Fruit fly (Drosophila melanogaster) whole organism, embryonic: ENCODE data around the gene Ciz1.

Experiments used
- Atf6 ChIP-seq: fragments of 200-800 bp; sonication (Bioruptor generic); IDR thresholded peaks from 2 replicates; pipeline ENCODE4 v1.3.6; 2022; ENCODE audit warnings: missing biosample characterization, missing genetic modification characterization
- BEAF-32 ChIP-seq: fragments of 200-800 bp; sonication (Bioruptor generic); optimal IDR thresholded peaks from 3 replicates; lab custom pipeline; 2017; ENCODE audit warnings: missing biosample characterization, missing genetic modification characterization, mild to moderate bottlenecking, moderate library complexity, missing genetic modification reagents
- CG10274 ChIP-seq: fragments of 200-800 bp; sonication (Bioruptor generic); optimal IDR thresholded peaks from 3 replicates; lab custom pipeline; 2017; ENCODE audit warnings: missing biosample characterization, mild to moderate bottlenecking, missing genetic modification characterization
- CG10565 ChIP-seq: fragments of 200-800 bp; sonication (Bioruptor generic); optimal IDR thresholded peaks from 3 replicates; lab custom pipeline; 2016; ENCODE audit warnings: missing biosample characterization, mild to moderate bottlenecking, missing genetic modification characterization
- CG12236 ChIP-seq: fragments of 200-800 bp; sonication (Bioruptor generic); optimal IDR thresholded peaks from 2 replicates; lab custom pipeline; 2016; ENCODE audit warnings: missing biosample characterization, missing genetic modification characterization
- CG1233 ChIP-seq: fragments of 200-800 bp; sonication (Bioruptor generic); optimal IDR thresholded peaks from 4 replicates; lab custom pipeline; 2018; ENCODE audit warnings: missing biosample characterization, mild to moderate bottlenecking, missing genetic modification characterization
- CG12744 ChIP-seq: fragments of 200-800 bp; sonication (Bioruptor generic); optimal IDR thresholded peaks from 2 replicates; lab custom pipeline; 2016; ENCODE audit warnings: missing biosample characterization, missing genetic modification characterization
- CG13123 ChIP-seq: fragments of 200-800 bp; sonication (Bioruptor generic); optimal IDR thresholded peaks from 2 replicates; lab custom pipeline; 2016; ENCODE audit warnings: missing biosample characterization, missing genetic modification characterization
- CG13287 ChIP-seq: fragments of 200-800 bp; sonication (Bioruptor generic); IDR thresholded peaks from 2 replicates; pipeline ENCODE4 v1.3.6; 2022; ENCODE audit warnings: missing biosample characterization, missing genetic modification characterization; ENCODE audit not compliant: partially characterized antibody
- CG14667 ChIP-seq: fragments of 200-800 bp; sonication (Bioruptor generic); IDR thresholded peaks from 2 replicates; pipeline ENCODE4 v1.3.6; 2022; ENCODE audit warnings: missing biosample characterization, missing genetic modification characterization
- CG16815 ChIP-seq: fragments of 200-800 bp; sonication (Bioruptor generic); optimal IDR thresholded peaks from 3 replicates; lab custom pipeline; 2017; ENCODE audit warnings: missing biosample characterization, mild to moderate bottlenecking, missing genetic modification characterization
- CG18011 ChIP-seq: fragments of 200-800 bp; sonication (Bioruptor generic); optimal IDR thresholded peaks from 2 replicates; lab custom pipeline; 2017; ENCODE audit warnings: missing biosample characterization, missing genetic modification characterization, mild to moderate bottlenecking, moderate library complexity, missing genotype
- CG2678 ChIP-seq: fragments of 200-800 bp; sonication (Bioruptor generic); optimal IDR thresholded peaks from 3 replicates; lab custom pipeline; 2019; ENCODE audit warnings: missing biosample characterization, mild to moderate bottlenecking, missing genetic modification characterization, moderate library complexity
- CG30431 ChIP-seq: fragments of 200-800 bp; sonication (Bioruptor generic); optimal IDR thresholded peaks from 2 replicates; lab custom pipeline; 2017; ENCODE audit warnings: missing biosample characterization, missing genetic modification characterization
- CG34224 ChIP-seq: fragments of 200-800 bp; sonication (Bioruptor generic); IDR thresholded peaks from 3 replicates; pipeline ENCODE4 v1.3.6; 2022; ENCODE audit warnings: missing biosample characterization, missing genetic modification characterization; ENCODE audit not compliant: partially characterized antibody
- CG42726 ChIP-seq: fragments of 200-800 bp; sonication (Bioruptor generic); IDR thresholded peaks from 2 replicates; pipeline ENCODE4 v1.3.6; 2022; ENCODE audit warnings: missing biosample characterization, missing genetic modification characterization; ENCODE audit not compliant: partially characterized antibody
- CG4360 ChIP-seq: fragments of 200-800 bp; sonication (Bioruptor generic); IDR thresholded peaks from 2 replicates; pipeline ENCODE4 v1.3.6; 2022; ENCODE audit warnings: missing biosample characterization, missing genetic modification characterization
- CG6854 ChIP-seq: fragments of 200-800 bp; sonication (Bioruptor generic); optimal IDR thresholded peaks from 3 replicates; lab custom pipeline; 2017; ENCODE audit warnings: missing biosample characterization, mild to moderate bottlenecking, missing genetic modification characterization
- CG7839 ChIP-seq: fragments of 200-800 bp; sonication (Bioruptor generic); optimal IDR thresholded peaks from 3 replicates; lab custom pipeline; 2018; ENCODE audit warnings: missing biosample characterization, mild to moderate bottlenecking, missing genetic modification characterization, moderate library complexity
- CG7987 ChIP-seq: fragments of 200-800 bp; sonication (Bioruptor generic); optimal IDR thresholded peaks from 2 replicates; lab custom pipeline; 2018; ENCODE audit warnings: missing biosample characterization, mild to moderate bottlenecking, missing genetic modification characterization, moderate library complexity
- CG9932 ChIP-seq: fragments of 200-800 bp; sonication (Bioruptor generic); IDR thresholded peaks from 2 replicates; pipeline ENCODE4 v1.3.6; 2022; ENCODE audit warnings: missing biosample characterization, missing genetic modification characterization
- Elba2 ChIP-seq: fragments of 200-800 bp; sonication (Bioruptor generic); optimal IDR thresholded peaks from 3 replicates; lab custom pipeline; 2016; ENCODE audit warnings: missing biosample characterization, missing genetic modification characterization
- Ets65A ChIP-seq: fragments of 200-800 bp; sonication (Bioruptor generic); peaks from one replicate; lab custom pipeline; 2016; ENCODE audit warnings: missing biosample characterization, missing genetic modification characterization
- Ets97D ChIP-seq: fragments of 200-800 bp; sonication (Bioruptor generic); optimal IDR thresholded peaks from 3 replicates; lab custom pipeline; 2016; ENCODE audit warnings: missing biosample characterization, missing genetic modification characterization
- Gsc ChIP-seq: fragments of 200-800 bp; sonication (Bioruptor generic); IDR thresholded peaks from 2 replicates; pipeline ENCODE4 v1.3.6; 2022; ENCODE audit warnings: missing biosample characterization, missing genetic modification characterization
- Gug ChIP-seq: fragments of 200-800 bp; sonication (Bioruptor generic); IDR thresholded peaks from 4 replicates; pipeline ENCODE4 v1.3.6; 2022; ENCODE audit warnings: missing biosample characterization, missing genetic modification characterization
- Hr51 ChIP-seq, 2 experiments: fragments of 200-800 bp; sonication (Bioruptor generic); optimal IDR thresholded peaks; 2 replicates in 1 of 2; 3 replicates in 1 of 2; lab custom pipeline; 2016 to 2018; ENCODE audit warnings: missing biosample characterization in 2 of 2, missing genetic modification characterization in 2 of 2, mild to moderate bottlenecking in 1 of 2, moderate library complexity in 1 of 2
- NC2α ChIP-seq: fragments of 200-800 bp; sonication (Bioruptor generic); optimal IDR thresholded peaks from 2 replicates; lab custom pipeline; 2016; ENCODE audit warnings: missing biosample characterization, missing genetic modification characterization
- NFAT ChIP-seq: fragments of 200-800 bp; sonication (Bioruptor generic); IDR thresholded peaks from 2 replicates; pipeline ENCODE4 v1.3.6; 2022; ENCODE audit warnings: missing biosample characterization, missing genetic modification characterization
- Scr ChIP-seq: fragments of 200-800 bp; sonication (Bioruptor generic); IDR thresholded peaks from 2 replicates; pipeline ENCODE4 v1.3.6; 2022; ENCODE audit warnings: missing biosample characterization, missing genetic modification characterization; ENCODE audit not compliant: partially characterized antibody
- Sry-β ChIP-seq: fragments of 200-800 bp; sonication (Bioruptor generic); optimal IDR thresholded peaks from 2 replicates; lab custom pipeline; 2018; ENCODE audit warnings: missing biosample characterization, mild to moderate bottlenecking, missing genetic modification characterization, moderate library complexity
- Taf1 ChIP-seq: fragments of 200-800 bp; sonication (Bioruptor generic); IDR thresholded peaks from 2 replicates; pipeline ENCODE4 v1.3.6; 2022; ENCODE audit warnings: missing biosample characterization, missing genetic modification characterization
- Trl ChIP-seq, 3 experiments: fragments of >200 bp in 2 of 3; fragments of 200-800 bp in 1 of 3; sonication (Bioruptor generic) in 1 of 3; optimal IDR thresholded peaks; 2 replicates in 1 of 3; 3 replicates in 2 of 3; lab custom pipeline; 2016 to 2017; ENCODE audit warnings: missing biosample characterization in 1 of 3, missing genetic modification characterization in 1 of 3
- Vsx1 ChIP-seq: fragments of 200-800 bp; sonication (Bioruptor generic); optimal IDR thresholded peaks from 2 replicates; lab custom pipeline; 2017; ENCODE audit warnings: missing biosample characterization, mild to moderate bottlenecking, missing genetic modification characterization, missing genetic modification reagents
- ara ChIP-seq: fragments of 200-800 bp; sonication (Bioruptor generic); IDR thresholded peaks from 2 replicates; pipeline ENCODE4 v1.3.6; 2022; ENCODE audit warnings: missing biosample characterization, missing genetic modification characterization
- ash1 ChIP-seq: fragments of 200-800 bp; sonication (Bioruptor generic); optimal IDR thresholded peaks from 2 replicates; lab custom pipeline; 2018; ENCODE audit warnings: missing biosample characterization, mild to moderate bottlenecking, missing genetic modification characterization
- cg ChIP-seq: fragments of 200-800 bp; sonication (Bioruptor generic); optimal IDR thresholded peaks from 3 replicates; lab custom pipeline; 2019; ENCODE audit warnings: missing biosample characterization, mild to moderate bottlenecking, missing genetic modification characterization, moderate library complexity
- crol ChIP-seq: fragments of 200-800 bp; sonication (Bioruptor generic); IDR thresholded peaks from 2 replicates; pipeline ENCODE4 v1.3.6; 2022; ENCODE audit warnings: missing biosample characterization, missing genetic modification characterization
- emc ChIP-seq: fragments of 200-800 bp; sonication (Bioruptor generic); optimal IDR thresholded peaks from 2 replicates; lab custom pipeline; 2016; ENCODE audit warnings: missing biosample characterization, missing genetic modification characterization
- gsb-n ChIP-seq: fragments of 200-800 bp; sonication (Bioruptor generic); optimal IDR thresholded peaks from 3 replicates; lab custom pipeline; 2018; ENCODE audit warnings: missing biosample characterization, mild to moderate bottlenecking, missing genetic modification characterization
- hb ChIP-seq: fragments of 200-800 bp; sonication (Bioruptor generic); IDR thresholded peaks from 3 replicates; pipeline ENCODE4 v1.3.6; 2022; ENCODE audit warnings: missing biosample characterization, missing genetic modification characterization; ENCODE audit not compliant: partially characterized antibody
- kah ChIP-seq: fragments of 200-800 bp; sonication (Bioruptor generic); optimal IDR thresholded peaks from 2 replicates; lab custom pipeline; 2018; ENCODE audit warnings: missing biosample characterization, mild to moderate bottlenecking, missing genetic modification characterization
- knrl ChIP-seq: fragments of 200-800 bp; sonication (Bioruptor generic); IDR thresholded peaks from 3 replicates; pipeline ENCODE4 v1.3.6; 2022; ENCODE audit warnings: missing biosample characterization, missing genetic modification characterization; ENCODE audit not compliant: partially characterized antibody
- onecut ChIP-seq: fragments of 200-800 bp; sonication (Bioruptor generic); IDR thresholded peaks from 2 replicates; pipeline ENCODE4 v1.3.6; 2022; ENCODE audit warnings: missing biosample characterization, missing genetic modification characterization
- p53 ChIP-seq: fragments of 200-800 bp; sonication (Bioruptor generic); optimal IDR thresholded peaks from 2 replicates; lab custom pipeline; 2016; ENCODE audit warnings: missing biosample characterization, missing genetic modification characterization
- pan ChIP-seq, 4 experiments: fragments of >200 bp in 3 of 4; fragments of 200-800 bp in 1 of 4; sonication (Bioruptor generic) in 1 of 4; optimal IDR thresholded peaks in 3 of 4; IDR thresholded peaks in 1 of 4; 2 replicates each; pipeline versions ENCODE4 v1.3.6 to Lab custom; 2017 to 2022; ENCODE audit warnings: missing biosample characterization in 2 of 4, missing genetic modification characterization in 2 of 4, mixed read lengths in 1 of 4
- pum ChIP-seq: fragments of 200-800 bp; sonication (Bioruptor generic); optimal IDR thresholded peaks from 2 replicates; lab custom pipeline; 2016; ENCODE audit warnings: missing biosample characterization, missing genetic modification characterization
- ranshi ChIP-seq: fragments of 200-800 bp; sonication (Bioruptor generic); IDR thresholded peaks from 2 replicates; pipeline ENCODE4 v1.3.6; 2022; ENCODE audit warnings: missing biosample characterization, missing genetic modification characterization
- run ChIP-seq: fragments of 200-800 bp; sonication (Bioruptor generic); optimal IDR thresholded peaks from 3 replicates; lab custom pipeline; 2018; ENCODE audit warnings: missing biosample characterization, mild to moderate bottlenecking, missing genetic modification characterization

Ciz1 gene

dm6 chr3L:9898355-9898754, 33.9 kb downstream of the Ciz1 start, which contains the start of the genes CG6707 and CG46387 (continued):
- TF ChIP-seq Hr51 (GFP tag; optimal IDR thresholded peaks at IDR 0.05; lab: Kevin White, UChicago) (no peak), Vsx1 (GFP tag; lab: Kevin White, UChicago) (no peak), CG13287 (GFP tag; lab: Robert Waterston, UW) (peak; percentile 25; the same call in 1 of the 2 replicates), p53 (GFP tag; lab: Kevin White, UChicago) (peak; percentile 2), CG4360 (no peak), Gug (GFP tag; lab: Robert Waterston, UW) (peak; percentile 25; the same call in 1 of the 4 replicates), CG7987 (GFP tag; lab: Kevin White, UChicago) (peak; percentile 6), CG14667 (GFP tag; lab: Robert Waterston, UW) (no peak), ara (GFP tag; lab: Robert Waterston, UW) (0 out of 2 replicates have a peak, but pooled peaks have one; percentile 25), CG6854 (GFP tag; lab: Kevin White, UChicago) (no peak), CG30431 (GFP tag; lab: Kevin White, UChicago) (no peak), Ets97D (peak; percentile 54), CG42726 (GFP tag; lab: Robert Waterston, UW) (0 out of 2 replicates have a peak, but pooled peaks have one; percentile 51), onecut (GFP tag; lab: Robert Waterston, UW) (no peak; the same call in 1 of the 2 replicates), CG1233 (GFP tag; lab: Kevin White, UChicago) (no peak), ash1 (GFP tag; lab: Kevin White, UChicago) (no peak), emc (no peak), Scr (GFP tag; lab: Robert Waterston, UW) (peak; percentile 26; the same call in 1 of the 2 replicates), CG16815 (GFP tag; lab: Kevin White, UChicago) (no peak), CG12744 (GFP tag; lab: Kevin White, UChicago) (no peak), cg (GFP tag; lab: Kevin White, UChicago) (no peak), hb (GFP tag; lab: Robert Waterston, UW) (no peak), CG34224 (GFP tag; lab: Robert Waterston, UW) (no peak), CG9932 (GFP tag; lab: Robert Waterston, UW) (peak; percentile 73), NFAT (GFP tag; lab: Robert Waterston, UW) (peak; percentile 62), CG12236 (no peak), Ets65A (no peak), pum (GFP tag; lab: Kevin White, UChicago) (peak; percentile 47), pan (optimal IDR thresholded peaks at IDR 0.05; lab: Kevin White, UChicago) (no peak), pan (GFP tag; optimal IDR thresholded peaks at IDR 0.05 in 1 of 2, IDR thresholded peaks at IDR 0.05 in 1 of 2) (no peak), CG7839 (tag; lab: Kevin White, UChicago) (no peak), CG13123 (GFP tag; lab: Kevin White, UChicago) (no peak), CG18011 (GFP tag; lab: Kevin White, UChicago) (no peak), run (tag; lab: Kevin White, UChicago) (no peak), Atf6 (GFP tag; lab: Robert Waterston, UW) (no peak), gsb-n (tag; lab: Kevin White, UChicago) (no peak), crol (GFP tag; lab: Robert Waterston, UW) (no peak), CG2678 (tag; lab: Kevin White, UChicago) (no peak), CG10565 (GFP tag; lab: Kevin White, UChicago) (no peak), kah (no peak), Gsc (GFP tag; lab: Robert Waterston, UW) (no peak), ranshi (0 out of 2 replicates have a peak, but pooled peaks have one; percentile 32), Taf1 (GFP tag; lab: Robert Waterston, UW) (no peak), Elba2 (GFP tag; lab: Kevin White, UChicago) (peak; percentile 88), Sry-β (GFP tag; lab: Kevin White, UChicago) (no peak), BEAF-32 (GFP tag; lab: Kevin White, UChicago) (peak; percentile 38), NC2α (no peak), CG10274 (GFP tag; lab: Kevin White, UChicago) (no peak), Trl (optimal IDR thresholded peaks at IDR 0.05; lab: Kevin White, UChicago) (no peak), Trl (GFP tag; optimal IDR thresholded peaks at IDR 0.05; lab: Kevin White, UChicago) (peak; percentile 16), knrl (peak; percentile 54)
